Fruit fly (Drosophila melanogaster) whole organism, embryonic: Measurements from ENCODE around the gene mib1.
A peak's percentile ranks its signal among the peaks of the same experiment; 100 is the strongest.

Experiments used
- BEAF-32 ChIP-seq: fragments of 200-800 bp; sonication (Bioruptor generic); optimal IDR thresholded peaks from 3 replicates; lab custom pipeline; 2017; ENCODE audit warnings: missing biosample characterization, missing genetic modification characterization, mild to moderate bottlenecking, moderate library complexity, missing genetic modification reagents
- BtbVII ChIP-seq: fragments of 200-800 bp; sonication (Bioruptor generic); optimal IDR thresholded peaks from 3 replicates; lab custom pipeline; 2017; ENCODE audit warnings: missing biosample characterization, mild to moderate bottlenecking, missing genetic modification characterization
- CG10979 ChIP-seq: fragments of 200-800 bp; sonication (Bioruptor generic); optimal IDR thresholded peaks from 2 replicates; lab custom pipeline; 2018; ENCODE audit warnings: missing biosample characterization, mild to moderate bottlenecking, missing genetic modification characterization, moderate library complexity
- CG11093 ChIP-seq: fragments of 200-800 bp; sonication (Bioruptor generic); IDR thresholded peaks from 3 replicates; pipeline ENCODE4 v1.3.6; 2022; ENCODE audit warnings: missing biosample characterization, missing genetic modification characterization
- CG11560 ChIP-seq: fragments of 200-800 bp; sonication (Bioruptor generic); IDR thresholded peaks from 3 replicates; pipeline ENCODE4 v1.3.6; 2022; ENCODE audit warnings: missing biosample characterization, missing genetic modification characterization
- CG12071 ChIP-seq: fragments of 200-800 bp; sonication (Bioruptor generic); optimal IDR thresholded peaks from 3 replicates; lab custom pipeline; 2018; ENCODE audit warnings: missing biosample characterization, mild to moderate bottlenecking, missing genetic modification characterization
- CG13123 ChIP-seq: fragments of 200-800 bp; sonication (Bioruptor generic); optimal IDR thresholded peaks from 2 replicates; lab custom pipeline; 2016; ENCODE audit warnings: missing biosample characterization, missing genetic modification characterization
- CG13424 ChIP-seq: fragments of 200-800 bp; sonication (Bioruptor generic); optimal IDR thresholded peaks from 2 replicates; lab custom pipeline; 2019; ENCODE audit warnings: missing biosample characterization, mild to moderate bottlenecking, missing genetic modification characterization, moderate library complexity
- CG14441 ChIP-seq: fragments of 200-800 bp; sonication (Bioruptor generic); IDR thresholded peaks from 2 replicates; pipeline ENCODE4 v1.3.6; 2022; ENCODE audit warnings: missing biosample characterization, missing genetic modification characterization
- CG15073 ChIP-seq: fragments of 200-800 bp; sonication (Bioruptor generic); optimal IDR thresholded peaks from 2 replicates; lab custom pipeline; 2016; ENCODE audit warnings: missing biosample characterization, missing genetic modification characterization
- CG15269 ChIP-seq: fragments of 200-800 bp; sonication (Bioruptor generic); optimal IDR thresholded peaks from 2 replicates; lab custom pipeline; 2018; ENCODE audit warnings: missing biosample characterization, mild to moderate bottlenecking, missing genetic modification characterization, moderate library complexity
- CG18262 ChIP-seq: fragments of 200-800 bp; optimal IDR thresholded peaks from 3 replicates; lab custom pipeline; 2019; ENCODE audit warnings: missing biosample characterization, mild to moderate bottlenecking, missing genetic modification characterization, moderate library complexity
- CG1832 ChIP-seq: fragments of 200-800 bp; sonication (Bioruptor generic); optimal IDR thresholded peaks from 2 replicates; lab custom pipeline; 2017; ENCODE audit warnings: missing biosample characterization, mild to moderate bottlenecking, missing genetic modification characterization, inconsistent platforms
- CG2129 ChIP-seq: fragments of 200-800 bp; sonication (Bioruptor generic); IDR thresholded peaks from 2 replicates; pipeline ENCODE4 v1.3.6; 2022; ENCODE audit warnings: missing biosample characterization, missing genetic modification characterization; ENCODE audit not compliant: partially characterized antibody
- CG2875 ChIP-seq: fragments of 200-800 bp; sonication (Bioruptor generic); optimal IDR thresholded peaks from 2 replicates; lab custom pipeline; 2017; ENCODE audit warnings: missing biosample characterization, mild to moderate bottlenecking, missing genetic modification characterization, missing genetic modification reagents
- CG3163 ChIP-seq: fragments of 200-800 bp; sonication (Bioruptor generic); optimal IDR thresholded peaks from 3 replicates; lab custom pipeline; 2016; ENCODE audit warnings: missing biosample characterization, missing genetic modification characterization
- CG3847 ChIP-seq: fragments of 200-800 bp; sonication (Bioruptor generic); IDR thresholded peaks from 2 replicates; pipeline ENCODE4 v1.3.6; 2022; ENCODE audit warnings: missing biosample characterization, missing genetic modification characterization
- CG6791 ChIP-seq: fragments of 200-800 bp; sonication (Bioruptor generic); IDR thresholded peaks from 3 replicates; pipeline ENCODE4 v1.3.6; 2022; ENCODE audit warnings: missing biosample characterization, missing genetic modification characterization; ENCODE audit not compliant: partially characterized antibody
- CG6854 ChIP-seq: fragments of 200-800 bp; sonication (Bioruptor generic); optimal IDR thresholded peaks from 3 replicates; lab custom pipeline; 2017; ENCODE audit warnings: missing biosample characterization, mild to moderate bottlenecking, missing genetic modification characterization
- Ets65A ChIP-seq: fragments of 200-800 bp; sonication (Bioruptor generic); peaks from one replicate; lab custom pipeline; 2016; ENCODE audit warnings: missing biosample characterization, missing genetic modification characterization
- Gsc ChIP-seq: fragments of 200-800 bp; sonication (Bioruptor generic); IDR thresholded peaks from 2 replicates; pipeline ENCODE4 v1.3.6; 2022; ENCODE audit warnings: missing biosample characterization, missing genetic modification characterization
- Gug ChIP-seq: fragments of 200-800 bp; sonication (Bioruptor generic); IDR thresholded peaks from 4 replicates; pipeline ENCODE4 v1.3.6; 2022; ENCODE audit warnings: missing biosample characterization, missing genetic modification characterization
- HmgD ChIP-seq: fragments of 200-800 bp; sonication (Bioruptor generic); optimal IDR thresholded peaks from 3 replicates; lab custom pipeline; 2016; ENCODE audit warnings: missing biosample characterization, missing genetic modification characterization
- MBD-R2 ChIP-seq: fragments of 200-800 bp; sonication (Bioruptor generic); IDR thresholded peaks from 2 replicates; pipeline ENCODE4 v1.3.6; 2022; ENCODE audit warnings: missing biosample characterization, missing genetic modification characterization
- NK7.1 ChIP-seq: fragments of 200-800 bp; sonication (Bioruptor generic); optimal IDR thresholded peaks from 3 replicates; lab custom pipeline; 2016; ENCODE audit warnings: missing biosample characterization, missing genetic modification characterization
- Opbp ChIP-seq: fragments of 200-800 bp; sonication (Bioruptor generic); IDR thresholded peaks from 3 replicates; pipeline ENCODE4 v1.3.6; 2022; ENCODE audit warnings: missing biosample characterization, missing genetic modification characterization; ENCODE audit not compliant: partially characterized antibody
- Side ChIP-seq: fragments of 200-800 bp; sonication (Bioruptor generic); optimal IDR thresholded peaks from 2 replicates; lab custom pipeline; 2016; ENCODE audit warnings: missing biosample characterization, missing genetic modification characterization
- Sry-β ChIP-seq: fragments of 200-800 bp; sonication (Bioruptor generic); optimal IDR thresholded peaks from 2 replicates; lab custom pipeline; 2018; ENCODE audit warnings: missing biosample characterization, mild to moderate bottlenecking, missing genetic modification characterization, moderate library complexity
- Vsx1 ChIP-seq: fragments of 200-800 bp; sonication (Bioruptor generic); optimal IDR thresholded peaks from 2 replicates; lab custom pipeline; 2017; ENCODE audit warnings: missing biosample characterization, mild to moderate bottlenecking, missing genetic modification characterization, missing genetic modification reagents
- bab2 ChIP-seq: fragments of 200-800 bp; sonication (Bioruptor generic); optimal IDR thresholded peaks from 2 replicates; lab custom pipeline; 2016; ENCODE audit warnings: missing biosample characterization, missing genetic modification characterization
- bowl ChIP-seq: fragments of 200-800 bp; sonication (Bioruptor generic); IDR thresholded peaks from 2 replicates; pipeline ENCODE4 v1.3.6; 2022; ENCODE audit warnings: missing biosample characterization, missing genetic modification characterization
- bsh ChIP-seq, 2 experiments: fragments of 200-800 bp; sonication (Bioruptor generic); optimal IDR thresholded peaks; 2 replicates each; lab custom pipeline; 2017 to 2018; ENCODE audit warnings: mild to moderate bottlenecking in 2 of 2, missing biosample characterization in 2 of 2, missing genetic modification characterization in 2 of 2, moderate library complexity in 1 of 2
- cato ChIP-seq: fragments of 200-800 bp; sonication (Bioruptor generic); optimal IDR thresholded peaks from 2 replicates; lab custom pipeline; 2016; ENCODE audit warnings: missing biosample characterization, missing genetic modification characterization, borderline replicate concordance
- ems ChIP-seq: fragments of 200-800 bp; sonication (Bioruptor generic); optimal IDR thresholded peaks from 3 replicates; lab custom pipeline; 2016; ENCODE audit warnings: missing biosample characterization, missing genetic modification characterization
- ewg ChIP-seq: fragments of 200-800 bp; sonication (Bioruptor generic); optimal IDR thresholded peaks from 3 replicates; lab custom pipeline; 2017; ENCODE audit warnings: mild to moderate bottlenecking, missing biosample characterization, missing genetic modification reagents, missing genetic modification characterization
- kay ChIP-seq: fragments of 200-800 bp; sonication (Bioruptor generic); optimal IDR thresholded peaks from 2 replicates; lab custom pipeline; 2016; ENCODE audit warnings: missing biosample characterization, missing genetic modification characterization
- knrl ChIP-seq: fragments of 200-800 bp; sonication (Bioruptor generic); IDR thresholded peaks from 3 replicates; pipeline ENCODE4 v1.3.6; 2022; ENCODE audit warnings: missing biosample characterization, missing genetic modification characterization; ENCODE audit not compliant: partially characterized antibody
- lab ChIP-seq: fragments of 200-800 bp; sonication (Bioruptor generic); optimal IDR thresholded peaks from 3 replicates; lab custom pipeline; 2017; ENCODE audit warnings: missing biosample characterization, missing genetic modification characterization, mild to moderate bottlenecking, moderate library complexity, missing genetic modification reagents
- lilli ChIP-seq: fragments of 200-800 bp; sonication (Bioruptor generic); optimal IDR thresholded peaks from 3 replicates; lab custom pipeline; 2016; ENCODE audit warnings: missing biosample characterization, missing genetic modification characterization
- lov ChIP-seq, 2 experiments: fragments of 200-800 bp in 1 of 2; fragments of >200 bp in 1 of 2; sonication (Bioruptor generic) in 1 of 2; IDR thresholded peaks in 1 of 2; optimal IDR thresholded peaks in 1 of 2; 2 replicates in 1 of 2; 3 replicates in 1 of 2; pipeline versions ENCODE4 v1.3.6 to Lab custom; 2017 to 2022; ENCODE audit warnings: missing biosample characterization in 1 of 2, missing genetic modification characterization in 1 of 2
- pum ChIP-seq: fragments of 200-800 bp; sonication (Bioruptor generic); optimal IDR thresholded peaks from 2 replicates; lab custom pipeline; 2016; ENCODE audit warnings: missing biosample characterization, missing genetic modification characterization
- ro ChIP-seq: fragments of 200-800 bp; sonication (Bioruptor generic); IDR thresholded peaks from 2 replicates; pipeline ENCODE4 v1.3.6; 2022; ENCODE audit warnings: missing biosample characterization, missing genetic modification characterization
- sisA ChIP-seq: fragments of 200-800 bp; sonication (Bioruptor generic); IDR thresholded peaks from 2 replicates; pipeline ENCODE4 v1.3.6; 2022; ENCODE audit warnings: missing biosample characterization, missing genetic modification characterization
- tap ChIP-seq: fragments of 200-800 bp; optimal IDR thresholded peaks from 3 replicates; lab custom pipeline; 2019; ENCODE audit warnings: missing biosample characterization, mild to moderate bottlenecking, missing genetic modification characterization, moderate library complexity
- tio ChIP-seq: fragments of 200-800 bp; sonication (Bioruptor generic); optimal IDR thresholded peaks from 2 replicates; lab custom pipeline; 2017; ENCODE audit warnings: missing biosample characterization, missing genetic modification characterization, inconsistent platforms
- tup ChIP-seq: fragments of 200-800 bp; sonication (Bioruptor generic); optimal IDR thresholded peaks from 2 replicates; lab custom pipeline; 2016; ENCODE audit warnings: missing biosample characterization, mild to moderate bottlenecking, missing genetic modification characterization, moderate library complexity
- wek ChIP-seq: fragments of 200-800 bp; sonication (Bioruptor generic); optimal IDR thresholded peaks from 3 replicates; lab custom pipeline; 2018; ENCODE audit warnings: missing biosample characterization, mild to moderate bottlenecking, missing genetic modification characterization, moderate library complexity
- yki ChIP-seq: fragments of >200 bp; optimal IDR thresholded peaks from 3 replicates; lab custom pipeline; 2018
- z ChIP-seq: fragments of 200-800 bp; sonication (Bioruptor generic); IDR thresholded peaks from 3 replicates; pipeline ENCODE4 v1.3.6; 2022; ENCODE audit warnings: missing biosample characterization, missing genetic modification characterization

The mib1 gene

DNA sequence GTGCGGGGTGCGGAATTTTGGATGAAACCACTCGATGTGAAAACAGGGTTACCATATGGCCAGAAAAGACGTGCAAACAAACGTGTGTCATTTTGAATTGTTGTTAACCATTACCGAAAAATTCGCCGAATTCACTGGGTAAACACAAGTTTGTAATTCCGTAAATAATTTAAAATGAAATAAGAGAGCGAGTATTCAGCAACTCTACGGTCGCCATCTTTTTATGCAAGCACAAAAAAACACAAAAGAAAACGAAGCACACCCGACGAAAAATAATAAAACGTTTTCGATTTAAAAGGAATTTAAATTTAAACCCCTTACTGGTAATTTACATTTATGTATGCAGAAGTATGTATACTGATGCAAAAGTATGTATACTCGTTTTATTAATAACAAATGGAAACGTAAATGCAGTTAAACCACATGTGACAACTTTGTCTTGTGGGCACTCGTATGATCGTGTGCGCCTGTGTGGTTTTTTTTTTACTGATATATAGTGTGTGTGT is 34.3 kb upstream of the mib1 start (continued):
- TF ChIP-seq NK7.1 (peak; percentile 88), CG15073 (GFP tag; lab: Kevin White, UChicago) (no peak), BEAF-32 (GFP tag; lab: Kevin White, UChicago) (no peak), Sry-β (GFP tag; lab: Kevin White, UChicago) (peak; percentile 46), lilli (GFP tag; lab: Kevin White, UChicago) (peak; percentile 94), bowl (GFP tag; lab: Robert Waterston, UW) (peak; percentile 85; the same call in 1 of the 2 replicates), knrl (no peak), CG13123 (peak; percentile 80), Ets65A (GFP tag; lab: Kevin White, UChicago) (peak; percentile 95), Gug (peak; percentile 60; the same call in 3 of the 4 replicates), CG11093 (peak; percentile 86), cato (GFP tag; lab: Kevin White, UChicago) (peak; percentile 25), Side (peak; percentile 91), lov (optimal IDR thresholded peaks at IDR 0.05; lab: Kevin White, UChicago) (no peak), lov (GFP tag; IDR thresholded peaks at IDR 0.05; lab: Robert Waterston, UW) (peak; percentile 89), tap (tag; lab: Kevin White, UChicago) (peak; percentile 92), tio (GFP tag; lab: Kevin White, UChicago) (peak; percentile 76), CG10979 (peak; percentile 93), CG15269 (tag; lab: Kevin White, UChicago) (peak; percentile 97), bab2 (peak; percentile 84), CG13424 (tag; lab: Kevin White, UChicago) (peak; percentile 96), yki (no peak), CG3163 (peak; percentile 64), CG3847 (peak; percentile 88), CG2129 (GFP tag; lab: Robert Waterston, UW) (no peak), z (peak; percentile 77; the same call in 2 of the 3 replicates), MBD-R2 (GFP tag; lab: Robert Waterston, UW) (peak; percentile 78), CG14441 (GFP tag; lab: Robert Waterston, UW) (peak; percentile 90), CG11560 (tag; lab: Robert Waterston, UW) (peak; percentile 72; the same call in 2 of the 3 replicates), ro (GFP tag; lab: Robert Waterston, UW) (0 out of 2 replicates have a peak, but pooled peaks have one; percentile 60), bsh (GFP tag; optimal IDR thresholded peaks at IDR 0.05; lab: Kevin White, UChicago) (peak; percentile 78 to 96), ems (GFP tag; lab: Kevin White, UChicago) (peak; percentile 88), pum (GFP tag; lab: Kevin White, UChicago) (peak; percentile 82), kay (peak; percentile 62), CG2875 (GFP tag; lab: Kevin White, UChicago) (peak; percentile 85), CG18262 (tag; lab: Kevin White, UChicago) (peak; percentile 95), Opbp (GFP tag; lab: Robert Waterston, UW) (no peak), CG12071 (GFP tag; lab: Kevin White, UChicago) (peak; percentile 91), sisA (GFP tag; lab: Robert Waterston, UW) (peak; percentile 80), HmgD (GFP tag; lab: Kevin White, UChicago) (peak; percentile 53), wek (GFP tag; lab: Kevin White, UChicago) (peak; percentile 75), ewg (GFP tag; lab: Kevin White, UChicago) (peak; percentile 89), CG6791 (GFP tag; lab: Robert Waterston, UW) (no peak), lab (peak; percentile 96), BtbVII (GFP tag; lab: Kevin White, UChicago) (peak; percentile 86), tup (peak; percentile 64), Gsc (GFP tag; lab: Robert Waterston, UW) (no peak), CG6854 (peak; percentile 90), CG1832 (GFP tag; lab: Kevin White, UChicago) (no peak), Vsx1 (GFP tag; lab: Kevin White, UChicago) (peak; percentile 77)
